Worm (Caenorhabditis elegans): ENCODE data around the gene oac-4.

- no peak for TF ChIP-seq him-1 (tag; optimal IDR thresholded peaks at IDR 0.05)
- no peak for TF ChIP-seq W03F9.2 (tag; optimal IDR thresholded peaks at IDR 0.05)
These were observed 7.5 kb upstream of the oac-4 start, which contains the start of the genes C17A2.7 and C17A2.3 for ce11 chrII:3843305-3843704.
